Fruit fly (Drosophila melanogaster): Measurements from ENCODE around the gene Srp14.
A peak's percentile ranks its signal among the peaks of the same experiment; 100 is the strongest.

Srp14 gene

dm6 chr3R:20596337-20596962, 16.5 kb downstream of the Srp14 start:
- no peak for TF ChIP-seq gl (tag; optimal IDR thresholded peaks at IDR 0.05)
- TF ChIP-seq CG13204 (GFP tag; optimal IDR thresholded peaks at IDR 0.05): no peak
- no peak for TF ChIP-seq CG9948 (tag; optimal IDR thresholded peaks at IDR 0.05)
- no peak for TF ChIP-seq CG14655 (GFP tag; optimal IDR thresholded peaks at IDR 0.05)
- no peak for TF ChIP-seq CG15710 (tag; optimal IDR thresholded peaks at IDR 0.05)
- TF ChIP-seq Snoo (tag; optimal IDR thresholded peaks at IDR 0.05): no peak
- TF ChIP-seq CG34367 (tag; optimal IDR thresholded peaks at IDR 0.05): no peak
- TF ChIP-seq CG12605 (GFP tag; IDR thresholded peaks at IDR 0.05): no peak
- TF ChIP-seq CG4496 (GFP tag; IDR thresholded peaks at IDR 0.05): no peak
- no peak for TF ChIP-seq CG8159 (tag; optimal IDR thresholded peaks at IDR 0.05)
- TF ChIP-seq CG17806 (tag; optimal IDR thresholded peaks at IDR 0.05): no peak
- TF ChIP-seq fd96Ca (GFP tag; IDR thresholded peaks at IDR 0.05): no peak

dm6 chr3R:20597407-20598325, 17.8 kb downstream of the Srp14 start:
- TF ChIP-seq CG32121 (GFP tag; IDR thresholded peaks at IDR 0.05) (no peak), CG9948 (tag; optimal IDR thresholded peaks at IDR 0.05) (no peak), CG13204 (GFP tag; optimal IDR thresholded peaks at IDR 0.05) (peak; percentile 41), CG17806 (tag; optimal IDR thresholded peaks at IDR 0.05) (no peak), CG14655 (GFP tag; optimal IDR thresholded peaks at IDR 0.05) (no peak), Pif1B (GFP tag; optimal IDR thresholded peaks at IDR 0.05) (no peak)

- TF ChIP-seq CG8301 (tag; optimal IDR thresholded peaks at IDR 0.05): no peak
- TF ChIP-seq CG10348 (GFP tag; IDR thresholded peaks at IDR 0.05): no peak
- TF ChIP-seq Pif1A (GFP tag; optimal IDR thresholded peaks at IDR 0.05): no peak
- TF ChIP-seq CG12605 (GFP tag; IDR thresholded peaks at IDR 0.05): no peak
- no peak for TF ChIP-seq CG14655 (GFP tag; optimal IDR thresholded peaks at IDR 0.05)
- TF ChIP-seq CG32121 (GFP tag; IDR thresholded peaks at IDR 0.05): no peak
- TF ChIP-seq gl (tag; optimal IDR thresholded peaks at IDR 0.05): no peak
- TF ChIP-seq Ets98B (GFP tag; IDR thresholded peaks at IDR 0.05): no peak
- TF ChIP-seq Snoo (tag; optimal IDR thresholded peaks at IDR 0.05): no peak
- TF ChIP-seq CG34367 (tag; optimal IDR thresholded peaks at IDR 0.05): no peak
- TF ChIP-seq CG17806 (tag; optimal IDR thresholded peaks at IDR 0.05): no peak
- no peak for TF ChIP-seq D1 (tag; optimal IDR thresholded peaks at IDR 0.05)
Observed at dm6 chr3R:20600109-20600508, 20.2 kb downstream of the Srp14 start.

dm6 chr3R:20602599-20602998, 22.7 kb downstream of the Srp14 start:
- TF ChIP-seq CG8159 (tag; optimal IDR thresholded peaks at IDR 0.05): no peak
- no peak for TF ChIP-seq rn (GFP tag; IDR thresholded peaks at IDR 0.05)
- TF ChIP-seq Ets98B (GFP tag; IDR thresholded peaks at IDR 0.05): no peak
- TF ChIP-seq CG4496 (GFP tag; IDR thresholded peaks at IDR 0.05): no peak
- no peak for TF ChIP-seq CG17806 (tag; optimal IDR thresholded peaks at IDR 0.05)
- no peak for TF ChIP-seq CG14655 (GFP tag; optimal IDR thresholded peaks at IDR 0.05)
- no peak for TF ChIP-seq CG32121 (GFP tag; IDR thresholded peaks at IDR 0.05)
- TF ChIP-seq CG9948 (tag; optimal IDR thresholded peaks at IDR 0.05): no peak
- TF ChIP-seq fd96Ca (GFP tag; IDR thresholded peaks at IDR 0.05): no peak
- TF ChIP-seq Pif1A (GFP tag; optimal IDR thresholded peaks at IDR 0.05): no peak
- TF ChIP-seq CG15710 (tag; optimal IDR thresholded peaks at IDR 0.05): no peak
- TF ChIP-seq EcR (GFP tag; optimal IDR thresholded peaks at IDR 0.05): no peak
- TF ChIP-seq D1 (tag; optimal IDR thresholded peaks at IDR 0.05): no peak
- no peak for TF ChIP-seq CG8301 (tag; optimal IDR thresholded peaks at IDR 0.05)
- TF ChIP-seq CG13204 (GFP tag; optimal IDR thresholded peaks at IDR 0.05): no peak
- no peak for TF ChIP-seq gl (tag; optimal IDR thresholded peaks at IDR 0.05)

dm6 chr3R:20604078-20604477, 24.2 kb downstream of the Srp14 start:
- TF ChIP-seq Pif1B (GFP tag; optimal IDR thresholded peaks at IDR 0.05): no peak
- TF ChIP-seq gl (tag; optimal IDR thresholded peaks at IDR 0.05): no peak
- peak; percentile 87 for TF ChIP-seq CG4496 (GFP tag; IDR thresholded peaks at IDR 0.05)
- TF ChIP-seq CG13204 (GFP tag; optimal IDR thresholded peaks at IDR 0.05): peak; percentile 27
- TF ChIP-seq Ets98B (GFP tag; IDR thresholded peaks at IDR 0.05): peak; percentile 69
- TF ChIP-seq EcR (GFP tag; optimal IDR thresholded peaks at IDR 0.05): peak; percentile 20
- peak; percentile 71 for TF ChIP-seq CG32121 (GFP tag; IDR thresholded peaks at IDR 0.05)

dm6 chr3R:20605078-20605477, 25.2 kb downstream of the Srp14 start:
- TF ChIP-seq CG8301 (tag; optimal IDR thresholded peaks at IDR 0.05): no peak
- TF ChIP-seq Ets98B (GFP tag; IDR thresholded peaks at IDR 0.05): no peak
- no peak for TF ChIP-seq CG34367 (tag; optimal IDR thresholded peaks at IDR 0.05)
- no peak for TF ChIP-seq CG32121 (GFP tag; IDR thresholded peaks at IDR 0.05)
- no peak for TF ChIP-seq CG9948 (tag; optimal IDR thresholded peaks at IDR 0.05)
- TF ChIP-seq CG10348 (GFP tag; IDR thresholded peaks at IDR 0.05): no peak
- TF ChIP-seq CG8159 (tag; optimal IDR thresholded peaks at IDR 0.05): no peak
- no peak for TF ChIP-seq D1 (tag; optimal IDR thresholded peaks at IDR 0.05)
- TF ChIP-seq CG15710 (tag; optimal IDR thresholded peaks at IDR 0.05): no peak
- no peak for TF ChIP-seq EcR (GFP tag; optimal IDR thresholded peaks at IDR 0.05)
- TF ChIP-seq CG12605 (GFP tag; IDR thresholded peaks at IDR 0.05): no peak
- no peak for TF ChIP-seq CG14655 (GFP tag; optimal IDR thresholded peaks at IDR 0.05)
- no peak for TF ChIP-seq Pif1A (GFP tag; optimal IDR thresholded peaks at IDR 0.05)
- TF ChIP-seq CG13204 (GFP tag; optimal IDR thresholded peaks at IDR 0.05): no peak
- TF ChIP-seq Pif1B (GFP tag; optimal IDR thresholded peaks at IDR 0.05): no peak
- TF ChIP-seq fd96Ca (GFP tag; IDR thresholded peaks at IDR 0.05): no peak

Measured in whole organism, pupa.